Fruit fly (Drosophila melanogaster): ENCODE measurements around the gene aay.
A peak's percentile ranks its signal among the peaks of the same experiment; 100 is the strongest.

aay gene

DNA sequence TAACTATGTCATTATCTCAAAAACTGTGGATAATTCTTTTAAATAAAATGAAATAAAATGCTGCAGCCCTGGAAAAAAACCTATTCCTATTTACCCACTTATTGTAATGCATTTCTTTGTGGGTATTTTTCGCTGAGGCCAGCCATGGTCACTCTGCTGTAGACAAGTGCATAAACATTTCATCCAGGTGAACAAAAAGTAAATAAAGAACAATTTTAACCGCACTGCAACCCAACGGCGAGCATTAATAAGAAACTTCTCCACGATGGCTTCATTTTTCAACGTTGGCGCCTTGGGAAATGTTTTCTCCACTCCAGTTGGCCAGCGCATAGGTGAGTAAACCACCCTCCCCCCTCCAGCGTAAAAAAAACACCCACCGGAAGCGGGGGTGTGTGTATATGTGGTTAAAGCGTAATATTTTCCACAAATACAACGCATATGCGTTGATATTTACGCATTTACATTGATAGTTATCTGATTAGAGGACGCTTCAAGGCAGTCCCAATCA, 23.7 kb downstream of the aay start, which contains the start of gene CG3529 (continued):
- TF ChIP-seq CG33557 (GFP tag; optimal IDR thresholded peaks at IDR 0.05) (no peak), Opbp (GFP tag; IDR thresholded peaks at IDR 0.05; ENCODE audit: partially characterized antibody) (no peak), nmo (GFP tag; optimal IDR thresholded peaks at IDR 0.05) (peak; percentile 34), dm (GFP tag; optimal IDR thresholded peaks at IDR 0.05) (no peak), NfI (GFP tag; optimal IDR thresholded peaks at IDR 0.05) (peak; percentile 40), Ada2b (GFP tag; IDR thresholded peaks at IDR 0.05) (no peak), sisA (GFP tag; IDR thresholded peaks at IDR 0.05) (no peak), bab2 (GFP tag; optimal IDR thresholded peaks at IDR 0.05) (no peak), CG2202 (tag; optimal IDR thresholded peaks at IDR 0.05) (peak; percentile 16), Rfx (GFP tag; IDR thresholded peaks at IDR 0.05) (peak; percentile 61), al (GFP tag; IDR thresholded peaks at IDR 0.05) (no peak), CG16779 (GFP tag; IDR thresholded peaks at IDR 0.05) (no peak), Hsf (GFP tag; optimal IDR thresholded peaks at IDR 0.05) (no peak), Nf-YC (tag; optimal IDR thresholded peaks at IDR 0.05) (peak; percentile 31), CG6854 (GFP tag; optimal IDR thresholded peaks at IDR 0.05) (peak; percentile 17), CG3995 (GFP tag; optimal IDR thresholded peaks at IDR 0.05) (peak; percentile 59), CG4328 (GFP tag; optimal IDR thresholded peaks at IDR 0.05) (peak; percentile 56), CG10959 (GFP tag; IDR thresholded peaks at IDR 0.05) (no peak), CrebB (tag; optimal IDR thresholded peaks at IDR 0.05) (peak; percentile 3), tup (GFP tag; optimal IDR thresholded peaks at IDR 0.05) (no peak), CG13123 (GFP tag; optimal IDR thresholded peaks at IDR 0.05) (no peak), MBD-R2 (GFP tag; IDR thresholded peaks at IDR 0.05) (peak; percentile 53; the same call in 1 of the 2 replicates), wdn (GFP tag; IDR thresholded peaks at IDR 0.05) (no peak), p53 (GFP tag; optimal IDR thresholded peaks at IDR 0.05) (no peak), Hand (GFP tag; optimal IDR thresholded peaks at IDR 0.05) (no peak), CG10147 (GFP tag; optimal IDR thresholded peaks at IDR 0.05) (peak; percentile 8), Nf-YA (GFP tag; IDR thresholded peaks at IDR 0.05) (peak; percentile 53; the same call in 1 of the 2 replicates), Camta (GFP tag; optimal IDR thresholded peaks at IDR 0.05) (peak; percentile 25), Oli (tag; optimal IDR thresholded peaks at IDR 0.05) (no peak), nau (GFP tag; optimal IDR thresholded peaks at IDR 0.05) (peak; percentile 7), CG18476 (GFP tag; optimal IDR thresholded peaks at IDR 0.05) (no peak), HLH3B (GFP tag; IDR thresholded peaks at IDR 0.05) (no peak), CG10543 (GFP tag; optimal IDR thresholded peaks at IDR 0.05) (no peak), jing (GFP tag; optimal IDR thresholded peaks at IDR 0.05) (no peak), CG9876 (GFP tag; optimal IDR thresholded peaks at IDR 0.05) (no peak), CG4707 (GFP tag; optimal IDR thresholded peaks at IDR 0.05) (peak; percentile 15), CG11093 (GFP tag; IDR thresholded peaks at IDR 0.05) (no peak), Stat92E (GFP tag; optimal IDR thresholded peaks at IDR 0.05) (peak in 1 of 3 experiments; percentile 54), zfh1 (GFP tag; IDR thresholded peaks at IDR 0.05) (no peak), Doc2 (GFP tag; IDR thresholded peaks at IDR 0.05) (no peak), gcm (GFP tag; optimal IDR thresholded peaks at IDR 0.05) (peak; percentile 3), CG5180 (GFP tag; optimal IDR thresholded peaks at IDR 0.05) (peak; percentile 45), CG11247 (GFP tag; IDR thresholded peaks at IDR 0.05) (no peak), Dfd (GFP tag; optimal IDR thresholded peaks at IDR 0.05) (no peak), sqz (GFP tag; optimal IDR thresholded peaks at IDR 0.05) (peak; percentile 82), CG1233 (GFP tag; optimal IDR thresholded peaks at IDR 0.05) (no peak), fd64A (GFP tag; optimal IDR thresholded peaks at IDR 0.05) (peak; percentile 27), zen2 (GFP tag; IDR thresholded peaks at IDR 0.05; ENCODE audit: partially characterized antibody) (no peak), CG12942 (GFP tag; optimal IDR thresholded peaks at IDR 0.05) (no peak), CG6683 (GFP tag; optimal IDR thresholded peaks at IDR 0.05) (no peak), fd3F (GFP tag; optimal IDR thresholded peaks at IDR 0.05) (no peak)

Data from whole organism, embryonic.